Worm (Caenorhabditis elegans): ENCODE data around the gene mom-2.

DNA sequence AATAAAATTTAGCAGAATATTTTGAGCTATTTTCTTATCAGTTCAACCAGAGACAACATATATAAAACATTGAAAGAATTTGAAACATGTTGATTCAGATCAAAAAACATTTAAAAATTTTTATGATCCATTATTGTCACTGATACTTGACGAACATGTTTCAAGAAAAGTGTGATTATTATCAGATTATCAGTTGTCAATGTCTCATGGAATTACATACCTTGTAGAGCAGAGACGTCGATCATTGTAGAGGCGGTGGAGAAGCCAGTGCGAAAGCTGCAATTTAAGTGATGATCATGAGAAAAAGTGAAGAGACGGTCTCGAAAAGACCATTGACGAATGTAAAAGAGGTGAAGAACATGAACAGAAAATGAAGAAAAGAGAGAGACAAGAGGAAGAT is 46.6 kb downstream of the mom-2 start, which contains the start of gene F52E1.9:
- no peak for TF ChIP-seq nhr-28 (tag; optimal IDR thresholded peaks at IDR 0.05)
- TF ChIP-seq blmp-1 (tag; optimal IDR thresholded peaks at IDR 0.05): no peak
- TF ChIP-seq hlh-1 (tag; optimal IDR thresholded peaks at IDR 0.05): no peak
- no peak for TF ChIP-seq ceh-39 (tag; optimal IDR thresholded peaks at IDR 0.05)
- no peak for TF ChIP-seq nhr-12 (tag; optimal IDR thresholded peaks at IDR 0.05)
- no peak for TF ChIP-seq zip-8 (tag; optimal IDR thresholded peaks at IDR 0.05)
- TF ChIP-seq lsy-2 (tag; optimal IDR thresholded peaks at IDR 0.05): no peak
- TF ChIP-seq ces-1 (GFP tag; optimal IDR thresholded peaks at IDR 0.05): no peak
- no peak for TF ChIP-seq mls-2 (tag; optimal IDR thresholded peaks at IDR 0.05)
- TF ChIP-seq sptf-1 (tag; optimal IDR thresholded peaks at IDR 0.05): no peak
- no peak for TF ChIP-seq lin-13 (tag; optimal IDR thresholded peaks at IDR 0.05)
- TF ChIP-seq unc-62 (GFP tag; optimal IDR thresholded peaks at IDR 0.05): no peak
- no peak for TF ChIP-seq ztf-11 (tag; optimal IDR thresholded peaks at IDR 0.05)
